Worm (Caenorhabditis elegans): ENCODE results near the gene pqn-89.
A peak's percentile ranks its signal among the peaks of the same experiment; 100 is the strongest.

Gene pqn-89

ce11 chrIV:6556624-6557368 is 50.3 kb downstream of the pqn-89 start, which contains the start of gene try-3:
Gene try-3 (plus strand): TSS chrIV:6557155.
- TF ChIP-seq crh-2 (tag; optimal IDR thresholded peaks at IDR 0.05): peak; percentile 78
- peak; percentile 33 for TF ChIP-seq fos-1 (tag; optimal IDR thresholded peaks at IDR 0.05)
- TF ChIP-seq peb-1 (tag; optimal IDR thresholded peaks at IDR 0.05): no peak
- TF ChIP-seq sma-9 (GFP tag; optimal IDR thresholded peaks at IDR 0.05): peak; percentile 70
- TF ChIP-seq sma-9 (tag; optimal IDR thresholded peaks at IDR 0.05): no peak
- peak; percentile 72 for TF ChIP-seq lin-13 (GFP tag; optimal IDR thresholded peaks at IDR 0.05)
- peak; percentile 26 for TF ChIP-seq zag-1 (tag; optimal IDR thresholded peaks at IDR 0.05)
- TF ChIP-seq ztf-11 (tag; optimal IDR thresholded peaks at IDR 0.05): no peak
- no peak for TF ChIP-seq nhr-6 (tag; optimal IDR thresholded peaks at IDR 0.05)
- TF ChIP-seq elt-1 (tag; optimal IDR thresholded peaks at IDR 0.05): no peak
- TF ChIP-seq nhr-12 (tag; optimal IDR thresholded peaks at IDR 0.05): no peak
- TF ChIP-seq sem-4 (tag; optimal IDR thresholded peaks at IDR 0.05): no peak
- TF ChIP-seq sma-3 (GFP tag; optimal IDR thresholded peaks at IDR 0.05): peak; percentile 64
- peak; percentile 12 for TF ChIP-seq blmp-1 (tag; optimal IDR thresholded peaks at IDR 0.05; ENCODE audit: insufficient read depth)
- no peak for TF ChIP-seq elt-3 (tag; optimal IDR thresholded peaks at IDR 0.05)
- TF ChIP-seq egl-27 (tag; optimal IDR thresholded peaks at IDR 0.05): peak; percentile 21
- TF ChIP-seq ceh-16 (tag; optimal IDR thresholded peaks at IDR 0.05): no peak
- peak; percentile 34 for TF ChIP-seq ztf-4 (tag; optimal IDR thresholded peaks at IDR 0.05)
- TF ChIP-seq mdl-1 (tag; optimal IDR thresholded peaks at IDR 0.05): peak in 1 of 2 experiments; percentile 60
- peak; percentile 44 to 70 for TF ChIP-seq lsy-2 (tag; optimal IDR thresholded peaks at IDR 0.05)
- TF ChIP-seq nhr-77 (tag; optimal IDR thresholded peaks at IDR 0.05): no peak
- peak; percentile 77 for TF ChIP-seq C34F6.9 (tag; optimal IDR thresholded peaks at IDR 0.05)
- TF ChIP-seq F13H6.1 (tag; optimal IDR thresholded peaks at IDR 0.05): peak; percentile 61
- no peak for TF ChIP-seq unc-39 (tag; optimal IDR thresholded peaks at IDR 0.05)
- TF ChIP-seq Y55F3AM.14 (GFP tag; optimal IDR thresholded peaks at IDR 0.05): peak; percentile 24
- no peak for TF ChIP-seq ceh-82 (tag; optimal IDR thresholded peaks at IDR 0.05)
- no peak for TF ChIP-seq snpc-4 (tag; optimal IDR thresholded peaks at IDR 0.05)
- no peak for TF ChIP-seq unc-62 (GFP tag; optimal IDR thresholded peaks at IDR 0.05)
- TF ChIP-seq unc-55 (GFP tag; optimal IDR thresholded peaks at IDR 0.05): peak; percentile 69
- TF ChIP-seq gmeb-1 (tag; optimal IDR thresholded peaks at IDR 0.05): peak; percentile 56
- peak; percentile 56 for TF ChIP-seq lin-11 (tag; optimal IDR thresholded peaks at IDR 0.05)
- peak; percentile 19 for TF ChIP-seq nhr-25 (tag; optimal IDR thresholded peaks at IDR 0.05)
- TF ChIP-seq nhr-129 (tag; optimal IDR thresholded peaks at IDR 0.05): peak; percentile 73
- TF ChIP-seq ZK546.5 (tag; optimal IDR thresholded peaks at IDR 0.05): no peak
- TF ChIP-seq alr-1 (tag; optimal IDR thresholded peaks at IDR 0.05): no peak
- TF ChIP-seq nhr-237 (tag; optimal IDR thresholded peaks at IDR 0.05): no peak
- TF ChIP-seq nhr-21 (tag; optimal IDR thresholded peaks at IDR 0.05): peak; percentile 15
- no peak for TF ChIP-seq ama-1 (optimal IDR thresholded peaks at IDR 0.05)

- TF ChIP-seq lsy-2 (tag; optimal IDR thresholded peaks at IDR 0.05): no peak
- no peak for TF ChIP-seq nhr-6 (tag; optimal IDR thresholded peaks at IDR 0.05)
- no peak for TF ChIP-seq nhr-129 (tag; optimal IDR thresholded peaks at IDR 0.05)
- TF ChIP-seq unc-55 (GFP tag; optimal IDR thresholded peaks at IDR 0.05): no peak
- no peak for TF ChIP-seq nhr-21 (tag; optimal IDR thresholded peaks at IDR 0.05)
- no peak for TF ChIP-seq blmp-1 (tag; optimal IDR thresholded peaks at IDR 0.05; ENCODE audit: insufficient read depth)
- TF ChIP-seq egl-27 (tag; optimal IDR thresholded peaks at IDR 0.05): no peak
- no peak for TF ChIP-seq aly-2 (tag; optimal IDR thresholded peaks at IDR 0.05)
- no peak for TF ChIP-seq F13H6.1 (tag; optimal IDR thresholded peaks at IDR 0.05)
- no peak for TF ChIP-seq sem-4 (tag; optimal IDR thresholded peaks at IDR 0.05)
- TF ChIP-seq unc-39 (tag; optimal IDR thresholded peaks at IDR 0.05): no peak
- no peak for TF ChIP-seq zag-1 (tag; optimal IDR thresholded peaks at IDR 0.05)
- no peak for TF ChIP-seq mdl-1 (tag; optimal IDR thresholded peaks at IDR 0.05)
- no peak for TF ChIP-seq ceh-16 (tag; optimal IDR thresholded peaks at IDR 0.05)
These were observed 53.9 kb downstream of the pqn-89 start, which contains the start of gene best-9 for ce11 chrIV:6560434-6560833. Gene best-9 (plus strand): TSS chrIV:6560734.
